Fruit fly (Drosophila melanogaster): ENCODE results near the gene CG45544.

Gene CG45544

dm6 chr3R:29265075-29265474 is 8.8 kb downstream of the CG45544 start (continued):
- TF ChIP-seq Vsx2 (GFP tag; optimal IDR thresholded peaks at IDR 0.05; ENCODE audit: partially characterized antibody) = no peak

dm6 chr3R:29266607-29267006 is 10.3 kb downstream of the CG45544 start:
- TF ChIP-seq lola (GFP tag; optimal IDR thresholded peaks at IDR 0.05) (no peak), h (GFP tag; optimal IDR thresholded peaks at IDR 0.05) (no peak), rgr (GFP tag; optimal IDR thresholded peaks at IDR 0.05) (no peak), Sp1 (GFP tag; optimal IDR thresholded peaks at IDR 0.05) (no peak), Hr78 (GFP tag; optimal IDR thresholded peaks at IDR 0.05) (no peak), ey (GFP tag; optimal IDR thresholded peaks at IDR 0.05) (no peak), HLH106 (tag; optimal IDR thresholded peaks at IDR 0.05) (no peak), sv (GFP tag; optimal IDR thresholded peaks at IDR 0.05) (no peak), dmrt93B (GFP tag; optimal IDR thresholded peaks at IDR 0.05) (no peak), usp (GFP tag; optimal IDR thresholded peaks at IDR 0.05) (no peak), Dfd (GFP tag; optimal IDR thresholded peaks at IDR 0.05) (no peak), Myc (optimal IDR thresholded peaks at IDR 0.05) (no peak)

- TF ChIP-seq sage (GFP tag; optimal IDR thresholded peaks at IDR 0.05) (no peak), Sp1 (GFP tag; optimal IDR thresholded peaks at IDR 0.05) (no peak), Hr83 (GFP tag; optimal IDR thresholded peaks at IDR 0.05; ENCODE audit: poor library complexity, severe bottlenecking) (no peak), Rel (GFP tag; optimal IDR thresholded peaks at IDR 0.05) (no peak), Rel (tag; optimal IDR thresholded peaks at IDR 0.05) (no peak), OdsH (GFP tag; optimal IDR thresholded peaks at IDR 0.05) (no peak), Hnf4 (GFP tag; optimal IDR thresholded peaks at IDR 0.05) (no peak), Jra (GFP tag; optimal IDR thresholded peaks at IDR 0.05) (no peak), ey (GFP tag; optimal IDR thresholded peaks at IDR 0.05) (no peak), foxo (GFP tag; optimal IDR thresholded peaks at IDR 0.05) (no peak), brk (GFP tag; optimal IDR thresholded peaks at IDR 0.05) (no peak), Hr78 (GFP tag; optimal IDR thresholded peaks at IDR 0.05) (no peak), woc (GFP tag; optimal IDR thresholded peaks at IDR 0.05) (no peak), Abd-B (GFP tag; optimal IDR thresholded peaks at IDR 0.05) (no peak), Myc (optimal IDR thresholded peaks at IDR 0.05) (no peak), usp (GFP tag; optimal IDR thresholded peaks at IDR 0.05) (no peak), CG9705 (GFP tag; optimal IDR thresholded peaks at IDR 0.05) (no peak), tai (GFP tag; optimal IDR thresholded peaks at IDR 0.05) (no peak), rgr (GFP tag; optimal IDR thresholded peaks at IDR 0.05) (no peak), pan (optimal IDR thresholded peaks at IDR 0.05) (no peak), dl (GFP tag; optimal IDR thresholded peaks at IDR 0.05; ENCODE audit: insufficient read depth in 1 of 2, partially characterized antibody in 2 of 2) (no peak)
These were observed 11.8 kb downstream of the CG45544 start for dm6 chr3R:29268062-29268461.

- TF ChIP-seq Myc (optimal IDR thresholded peaks at IDR 0.05) (no peak), Hr83 (GFP tag; optimal IDR thresholded peaks at IDR 0.05; ENCODE audit: poor library complexity, severe bottlenecking) (no peak), tai (GFP tag; optimal IDR thresholded peaks at IDR 0.05) (no peak), Hr78 (GFP tag; optimal IDR thresholded peaks at IDR 0.05) (no peak), rgr (GFP tag; optimal IDR thresholded peaks at IDR 0.05) (no peak), sv (GFP tag; optimal IDR thresholded peaks at IDR 0.05) (no peak), GATAd (GFP tag; optimal IDR thresholded peaks at IDR 0.05) (no peak), lola (GFP tag; optimal IDR thresholded peaks at IDR 0.05) (no peak), pan (optimal IDR thresholded peaks at IDR 0.05) (no peak), Hnf4 (GFP tag; optimal IDR thresholded peaks at IDR 0.05) (no peak), jim (GFP tag; optimal IDR thresholded peaks at IDR 0.05) (no peak), woc (GFP tag; optimal IDR thresholded peaks at IDR 0.05) (no peak), foxo (GFP tag; optimal IDR thresholded peaks at IDR 0.05) (no peak), brk (GFP tag; optimal IDR thresholded peaks at IDR 0.05) (no peak), Abd-B (GFP tag; optimal IDR thresholded peaks at IDR 0.05) (no peak), usp (GFP tag; optimal IDR thresholded peaks at IDR 0.05) (no peak), ey (GFP tag; optimal IDR thresholded peaks at IDR 0.05) (no peak)
These were observed 12.9 kb downstream of the CG45544 start for dm6 chr3R:29269204-29269603.

dm6 chr3R:29273029-29273428 is 16.7 kb downstream of the CG45544 start:
- no peak for TF ChIP-seq OdsH (GFP tag; optimal IDR thresholded peaks at IDR 0.05)
- TF ChIP-seq Hr83 (GFP tag; optimal IDR thresholded peaks at IDR 0.05; ENCODE audit: poor library complexity, severe bottlenecking) = no peak
- TF ChIP-seq Dfd (GFP tag; optimal IDR thresholded peaks at IDR 0.05) = no peak
- no peak for TF ChIP-seq rgr (GFP tag; optimal IDR thresholded peaks at IDR 0.05)
- no peak for TF ChIP-seq Hnf4 (GFP tag; optimal IDR thresholded peaks at IDR 0.05)
- TF ChIP-seq usp (GFP tag; optimal IDR thresholded peaks at IDR 0.05) = no peak
- no peak for TF ChIP-seq fru (GFP tag; optimal IDR thresholded peaks at IDR 0.05)
- TF ChIP-seq tai (GFP tag; optimal IDR thresholded peaks at IDR 0.05) = no peak
- TF ChIP-seq dmrt93B (GFP tag; optimal IDR thresholded peaks at IDR 0.05) = no peak
- no peak for TF ChIP-seq sv (GFP tag; optimal IDR thresholded peaks at IDR 0.05)
- no peak for TF ChIP-seq lola (GFP tag; optimal IDR thresholded peaks at IDR 0.05)
- TF ChIP-seq Hr78 (GFP tag; optimal IDR thresholded peaks at IDR 0.05) = no peak
- TF ChIP-seq dl (GFP tag; optimal IDR thresholded peaks at IDR 0.05; ENCODE audit: insufficient read depth in 1 of 2, partially characterized antibody in 2 of 2) = no peak
- TF ChIP-seq GATAd (GFP tag; optimal IDR thresholded peaks at IDR 0.05) = no peak
- TF ChIP-seq foxo (GFP tag; optimal IDR thresholded peaks at IDR 0.05) = no peak
- no peak for TF ChIP-seq pan (optimal IDR thresholded peaks at IDR 0.05)
- no peak for TF ChIP-seq psq (GFP tag; optimal IDR thresholded peaks at IDR 0.05)
- no peak for TF ChIP-seq jim (GFP tag; optimal IDR thresholded peaks at IDR 0.05)
- no peak for TF ChIP-seq brk (GFP tag; optimal IDR thresholded peaks at IDR 0.05)

Measured in whole organism, wandering third instar larva.